Fruit fly (Drosophila melanogaster) whole organism, embryonic: ENCODE measurements around the gene Tfb5.
A peak's percentile ranks its signal among the peaks of the same experiment; 100 is the strongest.

Source experiments
- CG10543 ChIP-seq: fragments of 200-800 bp; sonication (Bioruptor generic); optimal IDR thresholded peaks from 3 replicates; lab custom pipeline; 2017; ENCODE audit warnings: missing biosample characterization, mild to moderate bottlenecking, missing genetic modification characterization, moderate library complexity
- CG11398 ChIP-seq: fragments of 200-800 bp; sonication (Bioruptor generic); optimal IDR thresholded peaks from 2 replicates; lab custom pipeline; 2016; ENCODE audit warnings: missing biosample characterization, missing genetic modification characterization
- CG11696 ChIP-seq: fragments of 200-800 bp; sonication (Bioruptor generic); IDR thresholded peaks from 2 replicates; pipeline ENCODE4 v1.3.6; 2022; ENCODE audit warnings: missing biosample characterization, missing genetic modification characterization
- CG12299 ChIP-seq: fragments of 200-800 bp; sonication (Bioruptor generic); optimal IDR thresholded peaks from 2 replicates; lab custom pipeline; 2018; ENCODE audit warnings: missing biosample characterization, mild to moderate bottlenecking, missing genetic modification characterization
- CG16863 ChIP-seq: fragments of 200-800 bp; sonication (Bioruptor generic); optimal IDR thresholded peaks from 3 replicates; lab custom pipeline; 2016; ENCODE audit warnings: missing biosample characterization, missing genetic modification characterization
- CG17186 ChIP-seq: fragments of 200-800 bp; sonication (Bioruptor generic); optimal IDR thresholded peaks from 3 replicates; lab custom pipeline; 2017; ENCODE audit warnings: missing biosample characterization, missing genetic modification reagents, missing genetic modification characterization
- CG18476 ChIP-seq: fragments of 200-800 bp; sonication (Bioruptor generic); optimal IDR thresholded peaks from 2 replicates; lab custom pipeline; 2016; ENCODE audit warnings: missing biosample characterization, mild to moderate bottlenecking, missing genetic modification characterization
- CG18764 ChIP-seq: fragments of 200-800 bp; sonication (Bioruptor generic); optimal IDR thresholded peaks from 3 replicates; lab custom pipeline; 2016; ENCODE audit warnings: missing biosample characterization, missing genetic modification characterization
- CG3163 ChIP-seq: fragments of 200-800 bp; sonication (Bioruptor generic); optimal IDR thresholded peaks from 3 replicates; lab custom pipeline; 2016; ENCODE audit warnings: missing biosample characterization, missing genetic modification characterization
- CG3281 ChIP-seq: fragments of 200-800 bp; sonication (Bioruptor generic); optimal IDR thresholded peaks from 3 replicates; lab custom pipeline; 2017; ENCODE audit warnings: missing biosample characterization, mild to moderate bottlenecking, missing genetic modification characterization
- CG3726 ChIP-seq: fragments of 200-800 bp; sonication (Bioruptor generic); IDR thresholded peaks from 3 replicates; pipeline ENCODE4, ENCODE4 v1.3.6; 2022; ENCODE audit warnings: missing biosample characterization, missing genetic modification characterization
- CG42726 ChIP-seq: fragments of 200-800 bp; sonication (Bioruptor generic); IDR thresholded peaks from 2 replicates; pipeline ENCODE4 v1.3.6; 2022; ENCODE audit warnings: missing biosample characterization, missing genetic modification characterization; ENCODE audit not compliant: partially characterized antibody
- CG43689 ChIP-seq: fragments of 200-800 bp; sonication (Bioruptor generic); IDR thresholded peaks from 2 replicates; pipeline ENCODE4 v1.3.6; 2022; ENCODE audit warnings: missing biosample characterization, missing genetic modification characterization
- CG6175 ChIP-seq: fragments of 200-800 bp; sonication (Bioruptor generic); IDR thresholded peaks from 3 replicates; pipeline ENCODE4 v1.3.6; 2022; ENCODE audit warnings: missing biosample characterization, missing genetic modification characterization
- CG6654 ChIP-seq: fragments of 200-800 bp; sonication (Bioruptor generic); optimal IDR thresholded peaks from 2 replicates; lab custom pipeline; 2017; ENCODE audit warnings: missing biosample characterization, mild to moderate bottlenecking, missing genetic modification characterization
- CG6765 ChIP-seq: fragments of 200-800 bp; sonication (Bioruptor generic); optimal IDR thresholded peaks from 3 replicates; lab custom pipeline; 2017; ENCODE audit warnings: missing biosample characterization, mild to moderate bottlenecking, missing genetic modification characterization
- CG6791 ChIP-seq: fragments of 200-800 bp; sonication (Bioruptor generic); IDR thresholded peaks from 3 replicates; pipeline ENCODE4 v1.3.6; 2022; ENCODE audit warnings: missing biosample characterization, missing genetic modification characterization; ENCODE audit not compliant: partially characterized antibody
- CG6813 ChIP-seq: fragments of 200-800 bp; sonication (Bioruptor generic); optimal IDR thresholded peaks from 2 replicates; lab custom pipeline; 2017; ENCODE audit warnings: missing biosample characterization, missing genetic modification characterization, mild to moderate bottlenecking, moderate library complexity, missing genetic modification reagents
- CG7963 ChIP-seq: fragments of 200-800 bp; sonication (Bioruptor generic); IDR thresholded peaks from 3 replicates; pipeline ENCODE4 v1.3.6; 2022; ENCODE audit warnings: missing biosample characterization, missing genetic modification characterization; ENCODE audit not compliant: partially characterized antibody
- CrebB ChIP-seq: fragments of 200-800 bp; sonication (Bioruptor generic); optimal IDR thresholded peaks from 3 replicates; lab custom pipeline; 2018; ENCODE audit warnings: missing biosample characterization, mild to moderate bottlenecking, missing genetic modification characterization
- Ets65A ChIP-seq: fragments of 200-800 bp; sonication (Bioruptor generic); peaks from one replicate; lab custom pipeline; 2016; ENCODE audit warnings: missing biosample characterization, missing genetic modification characterization
- HLH3B ChIP-seq: fragments of 200-800 bp; sonication (Bioruptor generic); IDR thresholded peaks from 2 replicates; pipeline ENCODE4 v1.3.6; 2022; ENCODE audit warnings: missing biosample characterization, missing genetic modification characterization
- Hr39 ChIP-seq: fragments of >200 bp; optimal IDR thresholded peaks from 2 replicates; lab custom pipeline; 2017
- Med ChIP-seq: fragments of 200-800 bp; sonication (Bioruptor generic); peaks from one replicate; lab custom pipeline; 2016; ENCODE audit warnings: missing biosample characterization, missing genetic modification characterization, mild to moderate bottlenecking, inconsistent platforms, moderate library complexity
- Mrtf ChIP-seq: fragments of 200-800 bp; sonication (Bioruptor generic); IDR thresholded peaks from 3 replicates; pipeline ENCODE4 v1.3.6; 2022; ENCODE audit warnings: missing biosample characterization, missing genetic modification characterization
- NC2β ChIP-seq: fragments of 200-800 bp; sonication (Bioruptor generic); optimal IDR thresholded peaks from 2 replicates; lab custom pipeline; 2016; ENCODE audit warnings: missing biosample characterization, missing genetic modification characterization
- Oaz ChIP-seq: fragments of 200-800 bp; sonication (Bioruptor generic); IDR thresholded peaks from 2 replicates; pipeline ENCODE4 v1.3.6; 2022; ENCODE audit warnings: missing biosample characterization, missing genetic modification characterization
- Pdp1 ChIP-seq, 2 experiments: fragments of 200-800 bp; sonication (Bioruptor generic); optimal IDR thresholded peaks; 3 replicates each; lab custom pipeline; 2016; ENCODE audit warnings: missing biosample characterization in 2 of 2, missing genetic modification characterization in 2 of 2, mild to moderate bottlenecking in 1 of 2, moderate library complexity in 1 of 2
- Tbp ChIP-seq: fragments of >200 bp; optimal IDR thresholded peaks from 2 replicates; lab custom pipeline; 2018; ENCODE audit warnings: missing biosample characterization, missing genetic modification characterization
- Trl ChIP-seq, 3 experiments: fragments of >200 bp in 2 of 3; fragments of 200-800 bp in 1 of 3; sonication (Bioruptor generic) in 1 of 3; optimal IDR thresholded peaks; 2 replicates in 1 of 3; 3 replicates in 2 of 3; lab custom pipeline; 2016 to 2017; ENCODE audit warnings: missing biosample characterization in 1 of 3, missing genetic modification characterization in 1 of 3
- cad ChIP-seq: fragments of >200 bp; optimal IDR thresholded peaks from 2 replicates; lab custom pipeline; 2017; ENCODE audit warnings: missing biosample characterization, missing genetic modification characterization
- crol ChIP-seq: fragments of 200-800 bp; sonication (Bioruptor generic); IDR thresholded peaks from 2 replicates; pipeline ENCODE4 v1.3.6; 2022; ENCODE audit warnings: missing biosample characterization, missing genetic modification characterization
- cwo ChIP-seq: fragments of 200-800 bp; sonication (Bioruptor generic); optimal IDR thresholded peaks from 3 replicates; lab custom pipeline; 2017; ENCODE audit warnings: missing biosample characterization, missing genetic modification characterization, mild to moderate bottlenecking, moderate library complexity, missing genetic modification reagents
- dysf ChIP-seq: fragments of 200-800 bp; sonication (Bioruptor generic); IDR thresholded peaks from 3 replicates; pipeline ENCODE4 v1.3.6; 2022; ENCODE audit warnings: missing biosample characterization, missing genetic modification characterization
- emc ChIP-seq: fragments of 200-800 bp; sonication (Bioruptor generic); optimal IDR thresholded peaks from 2 replicates; lab custom pipeline; 2016; ENCODE audit warnings: missing biosample characterization, missing genetic modification characterization
- ewg ChIP-seq: fragments of 200-800 bp; sonication (Bioruptor generic); optimal IDR thresholded peaks from 3 replicates; lab custom pipeline; 2017; ENCODE audit warnings: mild to moderate bottlenecking, missing biosample characterization, missing genetic modification reagents, missing genetic modification characterization
- gsb ChIP-seq: fragments of 200-800 bp; sonication (Bioruptor generic); IDR thresholded peaks from 2 replicates; pipeline ENCODE4 v1.3.6; 2022; ENCODE audit warnings: missing biosample characterization, missing genetic modification characterization
- hbn ChIP-seq: fragments of 200-800 bp; sonication (Bioruptor generic); IDR thresholded peaks from 2 replicates; pipeline ENCODE4 v1.3.6; 2022; ENCODE audit warnings: missing biosample characterization, missing genetic modification characterization; ENCODE audit not compliant: partially characterized antibody
- luna ChIP-seq: fragments of 200-800 bp; sonication (Bioruptor generic); optimal IDR thresholded peaks from 2 replicates; lab custom pipeline; 2016; ENCODE audit warnings: missing biosample characterization, missing genetic modification characterization
- repo ChIP-seq: fragments of 200-800 bp; sonication (Bioruptor generic); optimal IDR thresholded peaks from 2 replicates; lab custom pipeline; 2016; ENCODE audit warnings: missing biosample characterization, missing genetic modification characterization
- sug ChIP-seq: fragments of 200-800 bp; optimal IDR thresholded peaks from 2 replicates; lab custom pipeline; 2019; ENCODE audit warnings: missing biosample characterization, mild to moderate bottlenecking, missing genetic modification characterization, moderate library complexity
- toy ChIP-seq: fragments of 200-800 bp; sonication (Bioruptor generic); IDR thresholded peaks from 2 replicates; pipeline ENCODE4 v1.3.6; 2022; ENCODE audit warnings: missing biosample characterization, missing genetic modification characterization
- yki ChIP-seq: fragments of >200 bp; optimal IDR thresholded peaks from 3 replicates; lab custom pipeline; 2018

Gene Tfb5

DNA sequence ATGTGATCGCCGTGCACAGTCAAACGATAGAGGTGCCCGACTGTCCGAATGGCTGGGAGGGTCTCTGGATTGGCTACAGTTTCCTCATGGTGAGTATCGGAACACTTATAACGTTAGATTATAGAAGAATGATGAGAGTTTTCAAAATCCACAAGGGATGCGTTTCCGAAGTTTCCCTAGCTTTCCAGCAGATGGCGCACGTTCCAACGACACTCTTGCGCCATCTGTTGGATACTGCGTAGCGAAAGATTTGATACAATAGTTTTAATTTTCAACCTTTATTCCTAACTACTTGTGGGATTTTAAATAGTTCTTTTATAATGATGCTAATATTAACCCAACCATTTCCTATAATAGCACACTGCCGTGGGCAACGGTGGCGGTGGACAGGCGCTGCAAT, 25.5 kb upstream of the Tfb5 start (continued):
- no peak for TF ChIP-seq crol
- TF ChIP-seq toy (GFP tag; lab: Robert Waterston, UW): no peak
- no peak for TF ChIP-seq luna (GFP tag; lab: Kevin White, UChicago)
- TF ChIP-seq repo: no peak
- 0 out of 3 replicates have a peak, but pooled peaks have one; percentile 5 for TF ChIP-seq CG6791 (GFP tag; lab: Robert Waterston, UW)
- no peak for TF ChIP-seq hbn (GFP tag; lab: Robert Waterston, UW)
- no peak for TF ChIP-seq Mrtf
- peak; percentile 11; the same call in 1 of the 2 replicates for TF ChIP-seq HLH3B
- no peak for TF ChIP-seq CG43689

DNA sequence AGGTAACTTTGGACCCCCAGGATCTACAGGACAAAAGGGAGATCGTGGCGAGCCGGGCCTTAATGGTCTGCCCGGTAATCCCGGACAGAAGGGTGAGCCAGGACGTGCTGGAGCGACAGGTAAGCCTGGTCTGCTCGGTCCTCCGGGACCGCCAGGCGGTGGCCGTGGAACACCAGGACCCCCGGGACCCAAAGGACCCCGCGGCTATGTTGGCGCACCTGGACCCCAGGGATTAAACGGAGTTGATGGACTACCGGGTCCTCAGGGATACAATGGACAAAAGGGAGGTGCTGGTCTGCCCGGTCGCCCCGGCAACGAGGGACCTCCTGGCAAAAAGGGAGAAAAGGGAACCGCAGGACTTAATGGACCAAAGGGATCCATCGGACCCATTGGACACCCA, 21.3 kb upstream of the Tfb5 start:
- peak; percentile 53 for TF ChIP-seq Hr39 (lab: Kevin White, UChicago)
- no peak for TF ChIP-seq CG6654
- TF ChIP-seq, all 482 proteins: peak for 1

DNA sequence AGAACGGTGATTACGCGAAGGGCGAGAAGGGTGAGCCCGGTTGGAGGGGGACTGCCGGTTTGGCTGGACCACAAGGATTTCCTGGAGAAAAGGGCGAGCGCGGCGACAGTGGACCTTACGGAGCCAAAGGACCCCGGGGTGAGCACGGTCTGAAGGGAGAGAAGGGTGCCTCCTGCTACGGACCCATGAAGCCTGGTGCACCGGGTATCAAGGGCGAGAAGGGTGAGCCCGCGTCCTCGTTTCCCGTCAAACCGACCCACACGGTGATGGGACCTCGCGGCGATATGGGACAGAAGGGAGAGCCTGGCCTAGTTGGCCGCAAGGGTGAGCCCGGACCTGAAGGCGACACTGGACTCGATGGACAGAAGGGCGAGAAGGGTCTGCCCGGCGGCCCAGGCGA, 20.8 kb upstream of the Tfb5 start:
- TF ChIP-seq Med (GFP tag; lab: Kevin White, UChicago) (peak; percentile 32), Ets65A (peak; percentile 92), CG16863 (GFP tag; lab: Kevin White, UChicago) (no peak)

DNA sequence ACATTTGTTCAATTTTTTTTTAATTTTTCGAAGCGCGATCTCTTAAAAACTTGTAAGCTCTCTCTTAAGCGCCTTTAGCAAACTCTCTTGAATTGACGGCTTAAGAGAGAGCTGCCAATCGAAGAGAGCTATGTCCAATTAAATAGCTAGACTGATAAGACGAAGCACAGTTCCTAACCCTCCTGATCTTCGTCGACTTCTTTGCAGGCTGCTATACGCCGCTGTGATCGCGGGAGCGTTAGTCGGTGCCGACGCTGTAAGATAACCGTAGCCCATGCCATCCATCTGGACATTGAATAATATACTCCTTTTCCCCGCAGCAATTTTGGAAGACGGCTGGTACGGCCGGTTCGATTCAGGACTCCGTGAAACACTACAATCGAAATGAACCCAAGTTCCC, 19.9 kb upstream of the Tfb5 start:
- TF ChIP-seq Oaz (GFP tag; lab: Robert Waterston, UW): no peak
- TF ChIP-seq Trl (optimal IDR thresholded peaks at IDR 0.05; lab: Kevin White, UChicago): peak in 1 of 2 experiments; percentile 26
- no peak for TF ChIP-seq Trl (GFP tag; optimal IDR thresholded peaks at IDR 0.05; lab: Kevin White, UChicago)
- peak; percentile 49 for TF ChIP-seq CG3163

DNA sequence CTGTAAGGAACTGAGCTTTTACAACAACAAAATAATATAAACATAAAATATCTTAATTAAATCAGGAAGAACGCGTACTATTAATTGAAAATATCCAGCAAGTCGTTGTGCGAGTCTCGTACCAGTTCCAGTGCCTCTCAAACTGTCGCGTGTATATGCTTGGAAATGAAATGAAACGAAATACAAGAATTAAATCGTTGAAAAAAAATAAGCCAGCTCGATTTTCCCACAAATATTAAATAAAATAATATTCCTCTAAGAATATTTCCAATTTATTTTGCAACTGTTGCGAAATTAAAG, 19.1 kb upstream of the Tfb5 start:
- TF ChIP-seq CG3726 (GFP tag; lab: Robert Waterston, UW): no peak
- TF ChIP-seq cad (GFP tag; lab: Kevin White, UChicago): peak; percentile 55
- no peak for TF ChIP-seq CG6813 (GFP tag; lab: Kevin White, UChicago)
- TF ChIP-seq CG6654: peak; percentile 74
- no peak for TF ChIP-seq CG3281 (GFP tag; lab: Kevin White, UChicago)

DNA sequence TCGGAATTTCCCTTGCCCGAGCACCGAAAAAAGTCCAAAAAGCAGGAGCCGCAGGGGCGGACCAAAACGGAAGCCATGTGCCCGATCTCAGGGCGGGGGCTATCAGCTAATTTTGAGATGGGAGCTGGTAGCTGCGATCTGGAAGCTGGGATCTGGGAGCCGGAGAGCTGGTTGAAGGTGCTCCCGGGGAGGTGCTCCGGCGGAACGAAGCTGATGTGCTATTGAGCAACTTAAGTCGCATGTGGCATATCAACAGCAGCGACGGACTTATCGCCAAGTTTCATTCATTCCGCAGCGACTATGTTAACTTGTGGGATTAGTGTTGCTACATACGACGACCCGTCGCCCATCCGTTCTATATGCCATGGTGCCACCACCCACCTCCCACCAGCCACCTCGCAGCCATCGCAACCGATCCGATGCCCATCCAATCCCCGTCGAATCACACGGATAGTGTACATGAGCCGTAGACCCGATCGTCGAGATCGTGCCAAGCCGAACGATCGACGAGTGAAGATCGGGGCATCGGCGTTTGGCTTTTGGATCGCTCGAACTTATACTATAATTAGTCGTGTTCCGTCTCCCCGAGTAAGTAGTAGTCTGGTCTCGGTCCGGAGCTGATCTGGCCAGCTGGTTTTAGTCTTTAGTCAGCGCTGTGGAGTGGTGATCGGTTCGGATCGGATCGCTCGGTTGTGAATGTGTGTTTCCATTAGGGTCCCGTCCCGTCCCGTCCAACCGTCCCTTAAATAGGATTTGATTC, 18.6 kb upstream of the Tfb5 start, which contains the start of gene Col4a1:
Gene Col4a1 (plus strand): TSS at position 561 of the 760 bp plus-strand sequence.
- TF ChIP-seq CG10543 (GFP tag; lab: Kevin White, UChicago) (peak; percentile 80), CG12299 (tag; lab: Kevin White, UChicago) (no peak), emc (no peak), CG7963 (GFP tag; lab: Robert Waterston, UW) (no peak), CG6175 (GFP tag; lab: Robert Waterston, UW) (peak; percentile 48; the same call in 1 of the 3 replicates), yki (lab: Kevin White, UChicago) (no peak), dysf (no peak), CrebB (no peak), CG42726 (GFP tag; lab: Robert Waterston, UW) (no peak), CG11696 (no peak), cwo (GFP tag; lab: Kevin White, UChicago) (peak; percentile 30), Pdp1 (GFP tag; optimal IDR thresholded peaks at IDR 0.05; lab: Kevin White, UChicago) (peak in 1 of 2 experiments; percentile 20), ewg (no peak), gsb (no peak), Tbp (no peak), CG11398 (no peak), NC2β (GFP tag; lab: Kevin White, UChicago) (no peak), CG17186 (GFP tag; lab: Kevin White, UChicago) (no peak), CG6765 (GFP tag; lab: Kevin White, UChicago) (no peak), CG18476 (GFP tag; lab: Kevin White, UChicago) (no peak), sug (tag; lab: Kevin White, UChicago) (peak; percentile 90), CG18764 (GFP tag; lab: Kevin White, UChicago) (no peak)
